Worm (Caenorhabditis elegans) whole organism, mixed stage, embryonic: ENCODE results near the gene sre-6.

Source experiments
- M03D4.4 ChIP-seq: sonication (generic microtip); optimal IDR thresholded peaks from 2 replicates; lab custom pipeline; 2017; ENCODE audit warnings: mild to moderate bottlenecking, missing genetic modification characterization, missing compliant biosample characterization
- bed-3 ChIP-seq: fragments of 200-800 bp; sonication (Bioruptor generic); optimal IDR thresholded peaks from 3 replicates; lab custom pipeline; 2018; ENCODE audit warnings: mild to moderate bottlenecking, missing genetic modification characterization, moderate library complexity, missing compliant biosample characterization
- blmp-1 ChIP-seq: fragments of 150-350 bp; optimal IDR thresholded peaks from 2 replicates; lab custom pipeline; 2014; ENCODE audit warnings: missing biosample characterization, missing genetic modification characterization
- ceh-39 ChIP-seq: fragments of 150-350 bp; optimal IDR thresholded peaks from 2 replicates; lab custom pipeline; 2014; ENCODE audit warnings: missing biosample characterization, missing genetic modification characterization
- ceh-43 ChIP-seq: fragments of 200-800 bp; sonication (Bioruptor generic); optimal IDR thresholded peaks from 2 replicates; lab custom pipeline; 2018; ENCODE audit warnings: mild to moderate bottlenecking, missing genetic modification characterization, moderate library complexity, missing compliant biosample characterization
- ces-1 ChIP-seq: fragments of 150-350 bp; optimal IDR thresholded peaks from 2 replicates; lab custom pipeline; 2014; ENCODE audit warnings: missing biosample characterization, missing genetic modification reagents, missing genetic modification characterization
- drap-1 ChIP-seq: fragments of 200-800 bp; sonication (Bioruptor generic); optimal IDR thresholded peaks from 3 replicates; lab custom pipeline; 2018; ENCODE audit warnings: mild to moderate bottlenecking, missing genetic modification characterization, missing compliant biosample characterization
- elt-1 ChIP-seq: sonication (generic microtip); optimal IDR thresholded peaks from 2 replicates; lab custom pipeline; 2017; ENCODE audit warnings: missing genetic modification characterization, mild to moderate bottlenecking, missing compliant biosample characterization, antibody characterized with exemption, moderate library complexity, borderline replicate concordance; ENCODE audit not compliant: insufficient read depth
- ham-2 ChIP-seq: fragments of 200-800 bp; sonication (Bioruptor generic); optimal IDR thresholded peaks from 2 replicates; lab custom pipeline; 2018; ENCODE audit warnings: mild to moderate bottlenecking, missing genetic modification characterization, missing compliant biosample characterization
- hlh-1 ChIP-seq: fragments of 150-350 bp; optimal IDR thresholded peaks from 2 replicates; lab custom pipeline; 2014; ENCODE audit warnings: missing biosample characterization, missing genetic modification reagents, missing genetic modification characterization
- lin-13 ChIP-seq: fragments of 150-350 bp; optimal IDR thresholded peaks from 2 replicates; lab custom pipeline; 2014; ENCODE audit warnings: missing biosample characterization, missing genetic modification characterization
- lin-32 ChIP-seq: fragments of 200-800 bp; sonication (Bioruptor generic); optimal IDR thresholded peaks from 2 replicates; lab custom pipeline; 2018; ENCODE audit warnings: mild to moderate bottlenecking, missing genetic modification characterization, missing compliant biosample characterization
- lsy-2 ChIP-seq: fragments of 150-350 bp; optimal IDR thresholded peaks from 2 replicates; lab custom pipeline; 2014; ENCODE audit warnings: missing biosample characterization, missing genetic modification characterization
- mab-5 ChIP-seq: fragments of 150-350 bp; optimal IDR thresholded peaks from 2 replicates; lab custom pipeline; 2014; ENCODE audit warnings: missing biosample characterization, missing genetic modification characterization
- mep-1 ChIP-seq: fragments of 150-350 bp; optimal IDR thresholded peaks from 2 replicates; lab custom pipeline; 2017; ENCODE audit warnings: missing biosample characterization, missing genetic modification reagents, missing genetic modification characterization, inconsistent platforms
- nhr-12 ChIP-seq: fragments of 150-350 bp; optimal IDR thresholded peaks from 2 replicates; lab custom pipeline; 2014; ENCODE audit warnings: missing biosample characterization, missing genetic modification characterization
- nhr-2 ChIP-seq: fragments of 150-350 bp; optimal IDR thresholded peaks from 2 replicates; lab custom pipeline; 2014; ENCODE audit warnings: missing biosample characterization, missing genetic modification characterization
- nhr-237 ChIP-seq: fragments of 150-350 bp; optimal IDR thresholded peaks from 2 replicates; lab custom pipeline; 2014; ENCODE audit warnings: missing biosample characterization, missing genetic modification characterization
- nhr-76 ChIP-seq: sonication (generic microtip); optimal IDR thresholded peaks from 2 replicates; lab custom pipeline; 2017; ENCODE audit warnings: missing biosample characterization, missing genetic modification characterization
- snpc-4 ChIP-seq: fragments of 150-350 bp; optimal IDR thresholded peaks from 2 replicates; lab custom pipeline; 2014; ENCODE audit warnings: missing biosample characterization, missing genetic modification characterization
- sptf-1 ChIP-seq: sonication (generic microtip); optimal IDR thresholded peaks from 2 replicates; lab custom pipeline; 2017; ENCODE audit warnings: mild to moderate bottlenecking, missing genetic modification characterization, moderate library complexity, missing compliant biosample characterization
- tbx-8 ChIP-seq: fragments of 200-800 bp; sonication (Bioruptor generic); optimal IDR thresholded peaks from 2 replicates; lab custom pipeline; 2018; ENCODE audit warnings: mild to moderate bottlenecking, missing genetic modification characterization, moderate library complexity, missing compliant biosample characterization
- unc-120 ChIP-seq: sonication (generic microtip); optimal IDR thresholded peaks from 2 replicates; lab custom pipeline; 2017; ENCODE audit warnings: missing genetic modification characterization, missing compliant biosample characterization; ENCODE audit not compliant: poor library complexity, severe bottlenecking
- unc-39 ChIP-seq: fragments of 150-350 bp; optimal IDR thresholded peaks from 2 replicates; lab custom pipeline; 2014; ENCODE audit warnings: missing biosample characterization, missing genetic modification characterization
- unc-62 ChIP-seq: fragments of 150-350 bp; optimal IDR thresholded peaks from 2 replicates; lab custom pipeline; 2014; ENCODE audit warnings: missing biosample characterization, missing genetic modification reagents, missing genetic modification characterization
- zip-8 ChIP-seq: fragments of 150-350 bp; optimal IDR thresholded peaks from 2 replicates; lab custom pipeline; 2014; ENCODE audit warnings: missing biosample characterization, missing genetic modification characterization
- ztf-11 ChIP-seq: fragments of 150-350 bp; optimal IDR thresholded peaks from 2 replicates; lab custom pipeline; 2014; ENCODE audit warnings: missing biosample characterization, missing genetic modification characterization

Gene sre-6

DNA sequence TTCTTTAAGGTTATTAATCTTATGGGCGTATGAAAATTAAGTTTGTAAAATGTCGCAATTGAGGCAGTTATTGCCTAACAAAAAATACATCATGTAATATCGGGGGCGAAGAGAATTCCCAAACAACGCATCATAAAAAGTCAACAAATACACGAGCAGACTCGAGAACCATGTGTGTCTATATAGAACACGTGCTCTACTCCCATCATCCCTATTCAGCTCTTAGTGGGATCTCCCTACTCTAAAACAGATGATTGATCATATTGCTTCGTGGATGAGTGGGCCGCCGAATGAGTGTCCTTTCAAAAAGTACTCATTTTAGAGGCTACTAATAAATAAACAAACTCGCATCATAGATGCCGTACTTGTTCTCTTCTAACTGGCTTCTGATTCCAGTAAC lies 38.1 kb downstream of the sre-6 start:
- TF ChIP-seq unc-39 (tag; lab: Kevin White, UChicago) (no peak), ceh-39 (tag; lab: Kevin White, UChicago) (no peak), drap-1 (GFP tag; lab: Kevin White, UChicago) (no peak), elt-1 (tag; lab: Kevin White, UChicago) (no peak)

ce11 chrV:10723583-10723982 lies 39.0 kb downstream of the sre-6 start:
- TF ChIP-seq ham-2 (GFP tag; lab: Kevin White, UChicago) (no peak), lsy-2 (tag; lab: Kevin White, UChicago) (no peak), lin-32 (GFP tag; lab: Kevin White, UChicago) (no peak), bed-3 (GFP tag; lab: Kevin White, UChicago) (no peak), ztf-11 (no peak), mab-5 (tag; lab: Kevin White, UChicago) (no peak), zip-8 (no peak), lin-13 (tag; lab: Kevin White, UChicago) (no peak), unc-120 (tag; lab: Kevin White, UChicago) (no peak), nhr-76 (tag; lab: Kevin White, UChicago) (no peak)

DNA sequence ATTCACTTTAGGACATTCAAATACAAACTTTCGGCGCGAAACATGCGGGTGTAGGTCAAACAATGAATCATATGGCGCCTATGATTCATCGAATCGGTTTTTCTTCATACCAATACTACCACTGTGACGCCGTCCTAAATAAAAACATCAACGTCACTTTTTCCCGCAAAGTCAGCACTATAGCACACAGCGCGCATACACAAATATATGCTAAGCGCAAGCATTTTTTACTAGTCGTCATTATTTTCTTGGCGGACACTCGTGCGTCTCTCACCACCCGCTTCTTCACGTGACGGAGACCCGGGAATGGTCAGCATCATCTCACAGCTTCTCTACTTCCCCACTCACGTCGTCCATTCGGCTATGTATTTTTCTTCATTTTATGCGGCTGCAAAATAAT lies 39.4 kb downstream of the sre-6 start:
- TF ChIP-seq ham-2 (GFP tag; lab: Kevin White, UChicago) (no peak), nhr-2 (tag; lab: Kevin White, UChicago) (no peak), ces-1 (GFP tag; lab: Kevin White, UChicago) (no peak), snpc-4 (tag; lab: Kevin White, UChicago) (no peak), hlh-1 (tag; lab: Kevin White, UChicago) (no peak)

DNA sequence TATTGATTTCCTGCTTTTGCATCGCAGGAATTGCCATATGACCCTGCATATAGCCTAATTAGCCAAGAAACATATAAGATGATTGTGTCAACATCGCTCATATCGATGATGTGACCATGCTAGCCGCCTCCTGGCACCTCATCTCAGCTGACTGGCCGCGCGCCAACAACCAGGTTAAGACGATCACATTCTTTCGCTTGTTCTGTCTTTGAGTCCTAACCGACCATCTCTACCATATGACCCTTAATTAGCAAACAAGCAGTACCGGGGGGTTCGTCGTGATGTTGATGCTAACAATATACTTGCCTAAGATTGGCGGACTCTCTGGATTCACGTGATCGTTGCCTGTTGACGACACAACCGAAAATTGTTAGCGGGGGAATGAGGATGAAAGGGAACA lies 40.0 kb downstream of the sre-6 start:
- TF ChIP-seq unc-120 (tag; lab: Kevin White, UChicago) (no peak), unc-62 (GFP tag; lab: Kevin White, UChicago) (no peak), M03D4.4 (no peak), sptf-1 (tag; lab: Kevin White, UChicago) (no peak), nhr-237 (tag; lab: Kevin White, UChicago) (no peak), snpc-4 (tag; lab: Kevin White, UChicago) (no peak), nhr-2 (tag; lab: Kevin White, UChicago) (no peak), nhr-12 (no peak), tbx-8 (GFP tag; lab: Kevin White, UChicago) (no peak), drap-1 (GFP tag; lab: Kevin White, UChicago) (no peak), zip-8 (no peak), ztf-11 (no peak), ceh-43 (GFP tag; lab: Kevin White, UChicago) (no peak), ham-2 (GFP tag; lab: Kevin White, UChicago) (no peak), mab-5 (tag; lab: Kevin White, UChicago) (no peak), lin-13 (tag; lab: Kevin White, UChicago) (no peak)

ce11 chrV:10721912-10722426 lies 40.6 kb downstream of the sre-6 start:
- TF ChIP-seq ces-1 (GFP tag; lab: Kevin White, UChicago) = no peak
- peak; percentile 2 for TF ChIP-seq mep-1 (tag; lab: Kevin White, UChicago)
- TF ChIP-seq unc-120 (tag; lab: Kevin White, UChicago) = no peak
- TF ChIP-seq unc-62 (GFP tag; lab: Kevin White, UChicago) = peak; percentile 8
- TF ChIP-seq hlh-1 (tag; lab: Kevin White, UChicago) = peak; percentile 66
- TF ChIP-seq blmp-1 (tag; lab: Kevin White, UChicago) = peak; percentile 84

DNA sequence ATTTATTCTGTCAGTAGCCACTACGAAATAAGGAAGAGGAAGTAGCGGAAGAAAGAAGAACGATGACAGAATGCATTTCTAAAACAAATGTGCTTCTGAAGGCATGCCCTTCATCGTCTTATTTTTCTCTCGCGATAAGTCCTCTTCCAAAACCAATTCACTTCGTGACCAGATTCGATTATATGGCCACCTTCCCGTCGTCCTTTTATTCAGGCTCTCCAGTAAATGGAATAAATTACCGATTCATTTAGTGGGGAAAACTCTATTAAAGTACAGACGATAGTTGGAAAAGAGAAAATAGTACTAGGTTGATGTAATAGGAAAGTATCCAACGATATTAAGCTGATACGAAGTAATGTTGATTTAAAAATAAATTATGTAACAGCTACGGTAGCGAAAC lies 41.3 kb downstream of the sre-6 start:
- no peak for TF ChIP-seq ceh-39 (tag; lab: Kevin White, UChicago)
- TF ChIP-seq ces-1 (GFP tag; lab: Kevin White, UChicago) = peak; percentile 100

ce11 chrV:10720876-10721275 lies 41.7 kb downstream of the sre-6 start:
- TF ChIP-seq M03D4.4 = no peak
